Fruit fly (Drosophila melanogaster) whole organism, embryonic: Measurements from ENCODE around the gene KP78a.

Experiments
- Antp ChIP-seq: fragments of 200-800 bp; sonication (Bioruptor generic); optimal IDR thresholded peaks from 3 replicates; lab custom pipeline; 2016; ENCODE audit warnings: missing biosample characterization, missing genetic modification characterization
- CG10209 ChIP-seq: fragments of 200-800 bp; sonication (Bioruptor generic); optimal IDR thresholded peaks from 3 replicates; lab custom pipeline; 2017; ENCODE audit warnings: missing biosample characterization, mild to moderate bottlenecking, missing genetic modification characterization, missing genetic modification reagents
- CG10431 ChIP-seq: fragments of 200-800 bp; sonication (Bioruptor generic); optimal IDR thresholded peaks from 3 replicates; lab custom pipeline; 2018; ENCODE audit warnings: missing biosample characterization, mild to moderate bottlenecking, missing genetic modification characterization
- CG10565 ChIP-seq: fragments of 200-800 bp; sonication (Bioruptor generic); optimal IDR thresholded peaks from 3 replicates; lab custom pipeline; 2016; ENCODE audit warnings: missing biosample characterization, mild to moderate bottlenecking, missing genetic modification characterization
- CG11723 ChIP-seq: fragments of 200-800 bp; sonication (Bioruptor generic); optimal IDR thresholded peaks from 2 replicates; lab custom pipeline; 2017; ENCODE audit warnings: missing biosample characterization, mild to moderate bottlenecking, missing genetic modification characterization
- CG12299 ChIP-seq: fragments of 200-800 bp; sonication (Bioruptor generic); optimal IDR thresholded peaks from 2 replicates; lab custom pipeline; 2018; ENCODE audit warnings: missing biosample characterization, mild to moderate bottlenecking, missing genetic modification characterization
- CG14965 ChIP-seq: fragments of 200-800 bp; sonication (Bioruptor generic); optimal IDR thresholded peaks from 2 replicates; lab custom pipeline; 2016; ENCODE audit warnings: missing biosample characterization, missing genetic modification characterization, borderline replicate concordance
- CG1603 ChIP-seq: fragments of 200-800 bp; sonication (Bioruptor generic); optimal IDR thresholded peaks from 2 replicates; lab custom pipeline; 2019; ENCODE audit warnings: missing biosample characterization, mild to moderate bottlenecking, missing genetic modification characterization, moderate library complexity
- CG1647 ChIP-seq: fragments of 200-800 bp; sonication (Bioruptor generic); optimal IDR thresholded peaks from 3 replicates; lab custom pipeline; 2016; ENCODE audit warnings: missing biosample characterization, missing genetic modification characterization
- CG17328 ChIP-seq: fragments of 200-800 bp; sonication (Bioruptor generic); IDR thresholded peaks from 2 replicates; pipeline ENCODE4 v1.3.6; 2022; ENCODE audit warnings: missing biosample characterization, missing genetic modification characterization
- CG17568 ChIP-seq: fragments of 200-800 bp; sonication (Bioruptor generic); optimal IDR thresholded peaks from 2 replicates; lab custom pipeline; 2018; ENCODE audit warnings: missing biosample characterization, mild to moderate bottlenecking, missing genetic modification characterization, moderate library complexity
- CG17829 ChIP-seq: fragments of 200-800 bp; optimal IDR thresholded peaks from 2 replicates; lab custom pipeline; 2019; ENCODE audit warnings: missing biosample characterization, mild to moderate bottlenecking, missing genetic modification characterization, moderate library complexity
- CG2202 ChIP-seq: fragments of 200-800 bp; sonication (Bioruptor generic); optimal IDR thresholded peaks from 2 replicates; lab custom pipeline; 2018; ENCODE audit warnings: missing biosample characterization, mild to moderate bottlenecking, missing genetic modification characterization
- CG2889 ChIP-seq: fragments of 200-800 bp; sonication (Bioruptor generic); IDR thresholded peaks from 3 replicates; pipeline ENCODE4 v1.3.6; 2022; ENCODE audit warnings: missing biosample characterization, missing genetic modification characterization
- CG30431 ChIP-seq: fragments of 200-800 bp; sonication (Bioruptor generic); optimal IDR thresholded peaks from 2 replicates; lab custom pipeline; 2017; ENCODE audit warnings: missing biosample characterization, missing genetic modification characterization
- CG3847 ChIP-seq: fragments of 200-800 bp; sonication (Bioruptor generic); IDR thresholded peaks from 2 replicates; pipeline ENCODE4 v1.3.6; 2022; ENCODE audit warnings: missing biosample characterization, missing genetic modification characterization
- CG4328 ChIP-seq: fragments of 200-800 bp; sonication (Bioruptor generic); optimal IDR thresholded peaks from 3 replicates; lab custom pipeline; 2017; ENCODE audit warnings: missing biosample characterization, missing genetic modification reagents, missing genetic modification characterization
- CG4404 ChIP-seq: fragments of 200-800 bp; sonication (Bioruptor generic); IDR thresholded peaks from 2 replicates; pipeline ENCODE4 v1.3.6; 2022; ENCODE audit warnings: missing biosample characterization, missing genetic modification characterization
- CG4707 ChIP-seq: fragments of 200-800 bp; sonication (Bioruptor generic); optimal IDR thresholded peaks from 2 replicates; lab custom pipeline; 2018; ENCODE audit warnings: missing biosample characterization, mild to moderate bottlenecking, missing genetic modification characterization, moderate library complexity
- CG6791 ChIP-seq: fragments of 200-800 bp; sonication (Bioruptor generic); IDR thresholded peaks from 3 replicates; pipeline ENCODE4 v1.3.6; 2022; ENCODE audit warnings: missing biosample characterization, missing genetic modification characterization; ENCODE audit not compliant: partially characterized antibody
- CG6854 ChIP-seq: fragments of 200-800 bp; sonication (Bioruptor generic); optimal IDR thresholded peaks from 3 replicates; lab custom pipeline; 2017; ENCODE audit warnings: missing biosample characterization, mild to moderate bottlenecking, missing genetic modification characterization
- CG7271 ChIP-seq: fragments of 200-800 bp; sonication (Bioruptor generic); optimal IDR thresholded peaks from 2 replicates; lab custom pipeline; 2018; ENCODE audit warnings: missing biosample characterization, mild to moderate bottlenecking, missing genetic modification characterization, moderate library complexity
- CG9876 ChIP-seq: fragments of 200-800 bp; sonication (Bioruptor generic); optimal IDR thresholded peaks from 2 replicates; lab custom pipeline; 2016; ENCODE audit warnings: missing biosample characterization, missing genetic modification characterization
- Camta ChIP-seq: fragments of 200-800 bp; sonication (Bioruptor generic); optimal IDR thresholded peaks from 2 replicates; lab custom pipeline; 2016; ENCODE audit warnings: missing biosample characterization, missing genetic modification characterization
- Dfd ChIP-seq, 2 experiments: fragments of >200 bp; optimal IDR thresholded peaks; 2 replicates each; lab custom pipeline; 2017; ENCODE audit warnings: missing biosample characterization in 2 of 2, missing genetic modification characterization in 2 of 2
- ERR ChIP-seq: fragments of 200-800 bp; sonication (Bioruptor generic); optimal IDR thresholded peaks from 2 replicates; lab custom pipeline; 2016; ENCODE audit warnings: missing biosample characterization, missing genetic modification characterization
- Elba2 ChIP-seq: fragments of 200-800 bp; sonication (Bioruptor generic); optimal IDR thresholded peaks from 3 replicates; lab custom pipeline; 2016; ENCODE audit warnings: missing biosample characterization, missing genetic modification characterization
- Ets65A ChIP-seq: fragments of 200-800 bp; sonication (Bioruptor generic); peaks from one replicate; lab custom pipeline; 2016; ENCODE audit warnings: missing biosample characterization, missing genetic modification characterization
- Gsc ChIP-seq: fragments of 200-800 bp; sonication (Bioruptor generic); IDR thresholded peaks from 2 replicates; pipeline ENCODE4 v1.3.6; 2022; ENCODE audit warnings: missing biosample characterization, missing genetic modification characterization
- MESR4 ChIP-seq: fragments of 200-800 bp; sonication (Bioruptor generic); optimal IDR thresholded peaks from 2 replicates; lab custom pipeline; 2018; ENCODE audit warnings: missing biosample characterization, mild to moderate bottlenecking, missing genetic modification characterization, moderate library complexity
- Mad ChIP-seq: fragments of 200-800 bp; sonication (Bioruptor generic); optimal IDR thresholded peaks from 2 replicates; lab custom pipeline; 2016; ENCODE audit warnings: missing biosample characterization, missing genetic modification characterization
- Mes4 ChIP-seq: fragments of 200-800 bp; sonication (Bioruptor generic); optimal IDR thresholded peaks from 2 replicates; lab custom pipeline; 2016; ENCODE audit warnings: missing biosample characterization, missing genetic modification characterization
- Myb ChIP-seq: fragments of 200-800 bp; sonication (Bioruptor generic); optimal IDR thresholded peaks from 2 replicates; lab custom pipeline; 2016; ENCODE audit warnings: missing biosample characterization, missing genetic modification characterization
- NC2α ChIP-seq: fragments of 200-800 bp; sonication (Bioruptor generic); optimal IDR thresholded peaks from 2 replicates; lab custom pipeline; 2016; ENCODE audit warnings: missing biosample characterization, missing genetic modification characterization
- Sox100B ChIP-seq: fragments of 200-800 bp; sonication (Bioruptor generic); optimal IDR thresholded peaks from 3 replicates; lab custom pipeline; 2018; ENCODE audit warnings: missing biosample characterization, mild to moderate bottlenecking, missing genetic modification characterization
- Sry-β ChIP-seq: fragments of 200-800 bp; sonication (Bioruptor generic); optimal IDR thresholded peaks from 2 replicates; lab custom pipeline; 2018; ENCODE audit warnings: missing biosample characterization, mild to moderate bottlenecking, missing genetic modification characterization, moderate library complexity
- Xbp1 ChIP-seq: fragments of 200-800 bp; sonication (Bioruptor generic); optimal IDR thresholded peaks from 3 replicates; lab custom pipeline; 2016; ENCODE audit warnings: missing biosample characterization, mild to moderate bottlenecking, missing genetic modification characterization
- ash1 ChIP-seq: fragments of 200-800 bp; sonication (Bioruptor generic); optimal IDR thresholded peaks from 2 replicates; lab custom pipeline; 2018; ENCODE audit warnings: missing biosample characterization, mild to moderate bottlenecking, missing genetic modification characterization
- bab2 ChIP-seq: fragments of 200-800 bp; sonication (Bioruptor generic); optimal IDR thresholded peaks from 2 replicates; lab custom pipeline; 2016; ENCODE audit warnings: missing biosample characterization, missing genetic modification characterization
- chm ChIP-seq: fragments of 200-800 bp; sonication (Bioruptor generic); IDR thresholded peaks from 2 replicates; pipeline ENCODE4 v1.3.6; 2022; ENCODE audit warnings: missing biosample characterization, missing genetic modification characterization
- crc ChIP-seq: fragments of 200-800 bp; sonication (Bioruptor generic); optimal IDR thresholded peaks from 2 replicates; lab custom pipeline; 2016; ENCODE audit warnings: missing biosample characterization, missing genetic modification characterization
- dm ChIP-seq: fragments of 200-800 bp; sonication (Bioruptor generic); optimal IDR thresholded peaks from 3 replicates; lab custom pipeline; 2016; ENCODE audit warnings: missing biosample characterization, missing genetic modification characterization
- dpn ChIP-seq, 2 experiments: fragments of 200-800 bp; sonication (Bioruptor generic); optimal IDR thresholded peaks; 3 replicates each; lab custom pipeline; 2016; ENCODE audit warnings: missing biosample characterization in 2 of 2, missing genetic modification characterization in 2 of 2
- hkb ChIP-seq, 2 experiments: fragments of 200-800 bp in 1 of 2; fragments of >200 bp in 1 of 2; sonication (Bioruptor generic) in 1 of 2; IDR thresholded peaks in 1 of 2; optimal IDR thresholded peaks in 1 of 2; 2 replicates each; pipeline versions ENCODE4 v1.3.6 to Lab custom; 2017 to 2022; ENCODE audit warnings: missing biosample characterization in 1 of 2, missing genetic modification characterization in 1 of 2
- ind ChIP-seq: fragments of 200-800 bp; sonication (Bioruptor generic); optimal IDR thresholded peaks from 3 replicates; lab custom pipeline; 2016; ENCODE audit warnings: missing biosample characterization, missing genetic modification characterization
- nau ChIP-seq: fragments of 200-800 bp; sonication (Bioruptor generic); optimal IDR thresholded peaks from 3 replicates; lab custom pipeline; 2017; ENCODE audit warnings: missing biosample characterization, mild to moderate bottlenecking, missing genetic modification characterization, missing genetic modification reagents
- peb ChIP-seq: fragments of 200-800 bp; sonication (Bioruptor generic); IDR thresholded peaks from 2 replicates; pipeline ENCODE4 v1.3.6; 2022; ENCODE audit warnings: missing biosample characterization, missing genetic modification characterization
- pros ChIP-seq: fragments of 200-800 bp; sonication (Bioruptor generic); optimal IDR thresholded peaks from 3 replicates; lab custom pipeline; 2019; ENCODE audit warnings: missing biosample characterization, mild to moderate bottlenecking, missing genetic modification characterization, moderate library complexity
- sc ChIP-seq, 3 experiments: fragments of >200 bp in 2 of 3; fragments of 200-800 bp in 1 of 3; sonication (Bioruptor generic) in 1 of 3; optimal IDR thresholded peaks; 2 replicates in 2 of 3; 3 replicates in 1 of 3; lab custom pipeline; 2017; ENCODE audit warnings: mild to moderate bottlenecking in 1 of 3, missing biosample characterization in 1 of 3, missing genetic modification characterization in 1 of 3, missing genetic modification reagents in 1 of 3
- z ChIP-seq: fragments of 200-800 bp; sonication (Bioruptor generic); IDR thresholded peaks from 3 replicates; pipeline ENCODE4 v1.3.6; 2022; ENCODE audit warnings: missing biosample characterization, missing genetic modification characterization

The KP78a gene

DNA sequence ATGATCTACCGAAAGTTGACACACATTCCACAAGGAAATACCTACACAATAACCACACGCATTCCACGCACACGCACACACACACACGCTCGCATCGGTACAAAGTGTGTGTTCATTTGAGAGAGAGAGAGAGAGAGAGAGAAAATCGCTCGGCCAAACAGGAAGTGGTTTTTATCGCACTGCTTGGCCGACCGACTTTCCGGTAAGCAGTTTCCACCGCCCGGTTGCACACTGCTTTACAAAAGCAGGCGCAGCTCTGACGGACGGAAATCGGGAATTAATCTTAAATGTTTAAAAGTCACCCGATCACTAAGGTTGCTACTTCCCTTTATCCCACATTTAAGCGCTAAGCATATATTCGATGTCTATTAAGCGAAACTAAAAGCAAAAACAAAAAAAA lies 39.9 kb upstream of the KP78a start (continued):
- TF ChIP-seq CG1603 (tag; lab: Kevin White, UChicago) (peak; percentile 88), Dfd (GFP tag; optimal IDR thresholded peaks at IDR 0.05; lab: Kevin White, UChicago) (peak in 1 of 2 experiments; percentile 32), Ets65A (GFP tag; lab: Kevin White, UChicago) (peak; percentile 96), ERR (GFP tag; lab: Kevin White, UChicago) (no peak), Elba2 (GFP tag; lab: Kevin White, UChicago) (peak; percentile 62), dpn (GFP tag; optimal IDR thresholded peaks at IDR 0.05; lab: Kevin White, UChicago) (peak; percentile 2 to 73), CG10565 (GFP tag; lab: Kevin White, UChicago) (peak; percentile 2), CG2889 (GFP tag; lab: Robert Waterston, UW) (no peak), Sry-β (GFP tag; lab: Kevin White, UChicago) (peak; percentile 33), MESR4 (no peak), Mad (GFP tag; lab: Kevin White, UChicago) (peak; percentile 24), Xbp1 (peak; percentile 64), dm (peak; percentile 50), CG3847 (GFP tag; lab: Robert Waterston, UW) (no peak), Sox100B (GFP tag; lab: Kevin White, UChicago) (peak; percentile 62), nau (peak; percentile 56), CG4328 (GFP tag; lab: Kevin White, UChicago) (peak; percentile 65), CG6791 (GFP tag; lab: Robert Waterston, UW) (0 out of 3 replicates have a peak, but pooled peaks have one; percentile 19), CG17328 (GFP tag; lab: Robert Waterston, UW) (peak; percentile 82), CG11723 (GFP tag; lab: Kevin White, UChicago) (peak; percentile 69), bab2 (no peak), Antp (GFP tag; lab: Kevin White, UChicago) (no peak), Camta (peak; percentile 59), sc (optimal IDR thresholded peaks at IDR 0.05; lab: Kevin White, UChicago) (no peak), sc (GFP tag; optimal IDR thresholded peaks at IDR 0.05; lab: Kevin White, UChicago) (peak; percentile 74), Gsc (GFP tag; lab: Robert Waterston, UW) (0 out of 2 replicates have a peak, but pooled peaks have one; percentile 19), CG6854 (GFP tag; lab: Kevin White, UChicago) (peak; percentile 56), hkb (optimal IDR thresholded peaks at IDR 0.05; lab: Kevin White, UChicago) (no peak), hkb (GFP tag; IDR thresholded peaks at IDR 0.05; lab: Robert Waterston, UW) (no peak; the same call in 1 of the 2 replicates), CG14965 (peak; percentile 1), CG7271 (tag; lab: Kevin White, UChicago) (peak; percentile 98), CG10209 (GFP tag; lab: Kevin White, UChicago) (peak; percentile 72), CG9876 (GFP tag; lab: Kevin White, UChicago) (peak; percentile 69), CG30431 (GFP tag; lab: Kevin White, UChicago) (peak; percentile 86), CG1647 (GFP tag; lab: Kevin White, UChicago) (peak; percentile 8), CG4707 (GFP tag; lab: Kevin White, UChicago) (peak; percentile 67), chm (GFP tag; lab: Robert Waterston, UW) (peak; percentile 81; the same call in 1 of the 2 replicates), Myb (GFP tag; lab: Kevin White, UChicago) (peak; percentile 8), peb (GFP tag; lab: Robert Waterston, UW) (peak; percentile 43; the same call in 1 of the 2 replicates), CG10431 (GFP tag; lab: Kevin White, UChicago) (peak; percentile 72), NC2α (GFP tag; lab: Kevin White, UChicago) (peak; percentile 49), z (0 out of 3 replicates have a peak, but pooled peaks have one; percentile 55), ash1 (GFP tag; lab: Kevin White, UChicago) (no peak), ind (GFP tag; lab: Kevin White, UChicago) (peak; percentile 11), CG17829 (tag; lab: Kevin White, UChicago) (no peak), CG4404 (GFP tag; lab: Robert Waterston, UW) (peak; percentile 63), pros (GFP tag; lab: Kevin White, UChicago) (peak; percentile 41), crc (GFP tag; lab: Kevin White, UChicago) (peak; percentile 44), CG17568 (GFP tag; lab: Kevin White, UChicago) (peak; percentile 53), Mes4 (GFP tag; lab: Kevin White, UChicago) (peak; percentile 82), CG2202 (tag; lab: Kevin White, UChicago) (peak; percentile 76), CG12299 (tag; lab: Kevin White, UChicago) (peak; percentile 20)
